Worm (Caenorhabditis elegans) whole organism, L4 larva: ENCODE data around the gene srlf-10.

Experiments
- F26F4.8 ChIP-seq: fragments of 200-800 bp; sonication (Bioruptor generic); conservative IDR thresholded peaks from 2 replicates; pipeline ENCODE4 v1.3.6; 2022; ENCODE audit warnings: missing genetic modification characterization, missing compliant biosample characterization
- F49E8.2 ChIP-seq: sonication (generic microtip); optimal IDR thresholded peaks from 2 replicates; lab custom pipeline; 2016; ENCODE audit warnings: missing compliant biosample characterization, mild to moderate bottlenecking, missing genetic modification characterization, borderline replicate concordance
- R02D3.7 ChIP-seq: fragments of 150-350 bp; sonication (generic microtip); optimal IDR thresholded peaks from 3 replicates; lab custom pipeline; 2014; ENCODE audit warnings: missing biosample characterization, missing genetic modification characterization
- T26A8.4 ChIP-seq: fragments of 200-800 bp; sonication (Bioruptor generic); IDR thresholded peaks from 2 replicates; pipeline ENCODE4 v1.3.6; 2022; ENCODE audit warnings: missing genetic modification characterization, missing compliant biosample characterization
- Y75B8A.6 ChIP-seq: fragments of 200-800 bp; sonication (Bioruptor generic); IDR thresholded peaks from 2 replicates; pipeline ENCODE4 v1.3.6; 2022; ENCODE audit warnings: missing genetic modification reagents, missing genetic modification characterization, missing compliant biosample characterization
- ZK546.5 ChIP-seq, 2 experiments: sonication (generic microtip); optimal IDR thresholded peaks; 2 replicates each; lab custom pipeline; 2017; ENCODE audit warnings: missing biosample characterization in 2 of 2, missing genetic modification characterization in 2 of 2
- attf-4 ChIP-seq: sonication (generic microtip); optimal IDR thresholded peaks from 3 replicates; lab custom pipeline; 2017; ENCODE audit warnings: missing biosample characterization, missing genetic modification characterization
- ceh-20 ChIP-seq: fragments of 200-800 bp; sonication (Bioruptor generic); IDR thresholded peaks from 2 replicates; pipeline ENCODE4 v1.3.6; 2022; ENCODE audit warnings: missing genetic modification reagents, missing genetic modification characterization, missing compliant biosample characterization
- ceh-44 ChIP-seq: fragments of 200-800 bp; sonication (Bioruptor generic); IDR thresholded peaks from 2 replicates; pipeline ENCODE4 v1.3.6; 2022; ENCODE audit warnings: missing genetic modification reagents, missing genetic modification characterization, missing compliant biosample characterization
- cey-2 ChIP-seq: sonication (generic microtip); optimal IDR thresholded peaks from 3 replicates; lab custom pipeline; 2017; ENCODE audit warnings: missing genetic modification characterization, mild to moderate bottlenecking, missing compliant biosample characterization, antibody characterized with exemption, borderline replicate concordance; ENCODE audit not compliant: insufficient read depth
- daf-16 ChIP-seq, 3 experiments: sonication (generic microtip); optimal IDR thresholded peaks; 2 replicates each; lab custom pipeline; 2016 to 2017; ENCODE audit warnings: missing genetic modification characterization in 3 of 3, missing genetic modification reagents in 3 of 3, mild to moderate bottlenecking in 2 of 3, missing compliant biosample characterization in 2 of 3, missing biosample characterization in 1 of 3, moderate library complexity in 1 of 3
- daf-19 ChIP-seq: fragments of 200-800 bp; sonication (Bioruptor generic); conservative IDR thresholded peaks from 2 replicates; pipeline ENCODE4 v1.3.6; 2022; ENCODE audit warnings: missing genetic modification characterization, missing compliant biosample characterization
- gei-8 ChIP-seq: fragments of 200-800 bp; sonication (Bioruptor generic); optimal IDR thresholded peaks from 2 replicates; lab custom pipeline; 2018; ENCODE audit warnings: mild to moderate bottlenecking, missing genetic modification characterization, missing compliant biosample characterization
- hlh-11 ChIP-seq: fragments of 200-800 bp; sonication (Bioruptor generic); optimal IDR thresholded peaks from 2 replicates; lab custom pipeline; 2018; ENCODE audit warnings: mild to moderate bottlenecking, missing genetic modification characterization, missing compliant biosample characterization
- hlh-30 ChIP-seq: sonication (generic microtip); optimal IDR thresholded peaks from 2 replicates; lab custom pipeline; 2017; ENCODE audit warnings: antibody characterized with exemption, mild to moderate bottlenecking, missing genetic modification characterization, missing compliant biosample characterization; ENCODE audit not compliant: insufficient read depth
- hmg-1.1 ChIP-seq: fragments of 200-800 bp; sonication (Bioruptor generic); IDR thresholded peaks from 2 replicates; pipeline ENCODE4 v1.3.6; 2022; ENCODE audit warnings: missing genetic modification reagents, missing genetic modification characterization, missing compliant biosample characterization
- lim-7 ChIP-seq: fragments of 200-800 bp; sonication (Bioruptor generic); IDR thresholded peaks from 2 replicates; pipeline ENCODE4 v1.3.6; 2022; ENCODE audit warnings: missing genetic modification characterization, missing compliant biosample characterization
- lin-13 ChIP-seq: fragments of 150-350 bp; optimal IDR thresholded peaks from 2 replicates; lab custom pipeline; 2014; ENCODE audit warnings: missing biosample characterization, missing genetic modification reagents, missing genetic modification characterization
- lin-29 ChIP-seq: fragments of 200-800 bp; sonication (Bioruptor generic); IDR thresholded peaks from 2 replicates; pipeline ENCODE4 v1.3.6; 2022; ENCODE audit warnings: missing genetic modification reagents, missing genetic modification characterization, missing compliant biosample characterization
- lin-38 ChIP-seq: fragments of 200-800 bp; sonication (Bioruptor generic); IDR thresholded peaks from 2 replicates; pipeline ENCODE4 v1.3.6; 2022; ENCODE audit warnings: missing genetic modification reagents, missing genetic modification characterization, missing compliant biosample characterization
- madf-5 ChIP-seq, 2 experiments: fragments of 200-800 bp; sonication (Bioruptor generic); IDR thresholded peaks; 2 replicates each; pipeline ENCODE4 v1.3.6; 2022; ENCODE audit warnings: missing compliant biosample characterization in 2 of 2, missing genetic modification characterization in 2 of 2
- mdl-1 ChIP-seq, 2 experiments: fragments of 150-350 bp in 1 of 2; sonication (generic microtip) in 1 of 2; optimal IDR thresholded peaks; 2 replicates each; lab custom pipeline; 2014 to 2017; ENCODE audit warnings: missing biosample characterization in 2 of 2, missing genetic modification characterization in 2 of 2
- mxl-3 ChIP-seq: fragments of 200-800 bp; sonication (Bioruptor generic); optimal IDR thresholded peaks from 2 replicates; lab custom pipeline; 2018; ENCODE audit warnings: mild to moderate bottlenecking, missing genetic modification characterization, missing compliant biosample characterization
- nhr-10 ChIP-seq: fragments of 150-350 bp; optimal IDR thresholded peaks from 2 replicates; lab custom pipeline; 2014; ENCODE audit warnings: missing biosample characterization, missing genetic modification characterization
- nhr-11 ChIP-seq: fragments of 150-350 bp; optimal IDR thresholded peaks from 2 replicates; lab custom pipeline; 2014; ENCODE audit warnings: missing biosample characterization, missing genetic modification characterization
- nhr-111 ChIP-seq: fragments of 200-800 bp; sonication (Bioruptor generic); optimal IDR thresholded peaks from 2 replicates; lab custom pipeline; 2018; ENCODE audit warnings: mild to moderate bottlenecking, missing genetic modification characterization, missing compliant biosample characterization
- nhr-42 ChIP-seq: fragments of 200-800 bp; sonication (Bioruptor generic); IDR thresholded peaks from 2 replicates; pipeline ENCODE4 v1.3.6; 2022; ENCODE audit warnings: missing genetic modification characterization, missing compliant biosample characterization
- pha-4 ChIP-seq, 2 experiments: fragments of 150-350 bp in 1 of 2; fragments of 200-800 bp in 1 of 2; sonication (Bioruptor generic) in 1 of 2; IDR thresholded peaks in 1 of 2; optimal IDR thresholded peaks in 1 of 2; 2 replicates each; pipeline versions ENCODE4 v1.3.6 to Lab custom; 2014 to 2022; ENCODE audit warnings: missing genetic modification characterization in 2 of 2, missing genetic modification reagents in 2 of 2, missing biosample characterization in 1 of 2, missing compliant biosample characterization in 1 of 2
- php-3 ChIP-seq: fragments of 200-800 bp; sonication (Bioruptor generic); IDR thresholded peaks from 2 replicates; pipeline ENCODE4 v1.3.6; 2022; ENCODE audit warnings: missing genetic modification reagents, missing genetic modification characterization, missing compliant biosample characterization
- sdz-12 ChIP-seq: fragments of 200-800 bp; sonication (Bioruptor generic); optimal IDR thresholded peaks from 2 replicates; lab custom pipeline; 2018; ENCODE audit warnings: mild to moderate bottlenecking, missing genetic modification characterization, missing compliant biosample characterization
- set-16 ChIP-seq: fragments of 200-800 bp; sonication (Bioruptor generic); IDR thresholded peaks from 2 replicates; pipeline ENCODE4 v1.3.6; 2022; ENCODE audit warnings: missing genetic modification reagents, missing genetic modification characterization, missing compliant biosample characterization
- spr-3 ChIP-seq: fragments of 200-800 bp; sonication (Bioruptor generic); optimal IDR thresholded peaks from 2 replicates; lab custom pipeline; 2018; ENCODE audit warnings: mild to moderate bottlenecking, missing genetic modification characterization, missing compliant biosample characterization
- unc-62 ChIP-seq, 3 experiments: fragments of 150-350 bp in 1 of 3; sonication (generic microtip); optimal IDR thresholded peaks in 2 of 3; peaks in 1 of 3; 1 replicate in 1 of 3; 2 replicates in 2 of 3; lab custom pipeline; 2014 to 2017; ENCODE audit warnings: missing biosample characterization in 3 of 3, missing genetic modification characterization in 3 of 3, missing genetic modification reagents in 3 of 3, missing genotype in 1 of 3
- zag-1 ChIP-seq: fragments of 150-350 bp; optimal IDR thresholded peaks from 2 replicates; lab custom pipeline; 2014; ENCODE audit warnings: missing biosample characterization, missing genetic modification characterization
- zfp-2 ChIP-seq: sonication (generic microtip); optimal IDR thresholded peaks from 2 replicates; lab custom pipeline; 2016; ENCODE audit warnings: mild to moderate bottlenecking, missing genetic modification characterization, missing compliant biosample characterization
- ztf-7 ChIP-seq: fragments of 150-350 bp; optimal IDR thresholded peaks from 2 replicates; lab custom pipeline; 2014; ENCODE audit warnings: missing biosample characterization, missing genetic modification characterization

The srlf-10 gene

DNA sequence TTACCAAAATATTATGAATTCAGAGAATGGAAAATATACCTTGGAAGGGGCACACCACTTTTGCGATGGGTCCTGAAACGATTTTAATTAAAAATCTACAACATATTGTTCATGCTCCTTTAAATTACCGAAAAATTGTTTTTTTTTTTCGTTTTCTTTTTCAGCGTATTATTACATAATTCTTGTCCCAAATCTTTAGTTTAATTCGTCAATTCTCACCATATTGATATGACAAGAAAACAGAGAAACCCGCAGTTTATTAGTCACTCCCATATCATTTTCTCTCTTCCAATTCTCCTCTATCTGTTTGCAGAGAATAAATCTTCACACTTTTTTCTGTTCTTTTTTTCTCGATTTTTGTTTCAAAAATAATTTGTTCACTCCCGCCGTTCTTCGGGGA, 6.7 kb upstream of the srlf-10 start, which contains the start of gene F11F1.1:
TSS of gene F11F1.1 (plus strand) at position 301 of the 400 bp plus-strand sequence.
- no peak for TF ChIP-seq zag-1
- no peak for TF ChIP-seq ztf-7
- no peak for TF ChIP-seq lin-29
- no peak for TF ChIP-seq madf-5 (GFP tag; IDR thresholded peaks at IDR 0.05; lab: Robert Waterston, UW)
- TF ChIP-seq mxl-3, result no peak
- no peak for TF ChIP-seq ceh-20 (GFP tag; lab: Robert Waterston, UW)
- TF ChIP-seq lim-7 (GFP tag; lab: Robert Waterston, UW), result no peak
- no peak for TF ChIP-seq spr-3 (GFP tag; lab: Kevin White, UChicago)
- no peak for TF ChIP-seq sdz-12 (GFP tag; lab: Kevin White, UChicago)
- no peak for TF ChIP-seq pha-4 (GFP tag; IDR thresholded peaks at IDR 0.05; lab: Robert Waterston, UW)
- TF ChIP-seq pha-4 (tag; optimal IDR thresholded peaks at IDR 0.05; lab: Kevin White, UChicago), result no peak
- no peak for TF ChIP-seq mdl-1 (tag; optimal IDR thresholded peaks at IDR 0.05; lab: Kevin White, UChicago)
- TF ChIP-seq php-3, result no peak
- TF ChIP-seq zfp-2 (tag; lab: Kevin White, UChicago), result no peak
- no peak for TF ChIP-seq lin-38 (GFP tag; lab: Robert Waterston, UW)
- no peak for TF ChIP-seq daf-19 (GFP tag; lab: Robert Waterston, UW)
- TF ChIP-seq hlh-30 (tag; lab: Kevin White, UChicago), result no peak
- TF ChIP-seq hlh-11 (tag; lab: Kevin White, UChicago), result no peak
- TF ChIP-seq nhr-11 (tag; lab: Kevin White, UChicago), result no peak
- TF ChIP-seq nhr-10 (tag; lab: Kevin White, UChicago), result no peak
- TF ChIP-seq R02D3.7, result no peak
- TF ChIP-seq, all 104 proteins: peak for 0

DNA sequence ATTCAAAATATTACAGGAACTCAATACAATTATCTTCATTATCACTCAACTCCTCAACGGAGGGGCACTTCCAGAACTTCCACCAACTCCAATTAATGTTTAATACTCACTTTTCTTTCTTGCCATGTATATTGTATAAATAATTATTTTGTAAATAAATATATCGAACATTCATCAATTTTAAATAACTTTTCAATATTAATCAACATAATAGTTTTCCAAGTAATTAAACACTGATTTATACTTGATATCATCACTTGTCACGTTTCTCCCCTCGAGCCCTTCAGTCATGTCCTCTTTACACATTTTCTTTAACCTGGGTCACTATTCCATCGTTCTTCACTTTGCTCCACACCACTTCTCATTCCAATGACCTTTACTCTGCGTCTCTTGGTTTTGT, 926 bp downstream of the srlf-10 start, which contains the start of gene mig-18:
TSS of gene mig-18 (plus strand) at position 301 of the 400 bp plus-strand sequence.
- TF ChIP-seq nhr-111 (no peak), lin-13 (no peak), F26F4.8 (no peak)

DNA sequence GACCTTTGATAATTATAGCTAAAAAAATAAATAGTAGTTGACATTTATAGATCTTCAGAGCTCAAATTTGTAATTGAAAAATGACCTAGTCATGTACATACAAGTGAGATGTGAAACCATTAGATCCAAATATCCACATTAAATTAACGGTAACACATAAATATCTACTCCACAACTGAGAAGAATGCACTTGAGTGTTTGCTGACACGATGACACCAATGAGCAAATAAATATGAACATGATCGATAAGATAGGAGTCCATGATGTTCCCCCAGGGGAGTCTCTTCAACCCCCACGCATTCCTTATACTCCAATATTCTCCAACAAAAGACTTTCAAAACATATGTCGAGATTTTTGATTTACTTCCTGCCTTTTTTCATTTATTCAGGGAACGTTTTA, 2.4 kb downstream of the srlf-10 start, which contains the start of gene ttr-52:
TSS of gene ttr-52 (plus strand) at position 301 of the 400 bp plus-strand sequence.
- no peak for TF ChIP-seq ZK546.5 (tag; optimal IDR thresholded peaks at IDR 0.05; lab: Kevin White, UChicago)
- no peak for TF ChIP-seq attf-4 (tag; lab: Kevin White, UChicago)
- no peak for TF ChIP-seq T26A8.4
- TF ChIP-seq cey-2 (tag; lab: Kevin White, UChicago), result no peak
- TF ChIP-seq ceh-44, result no peak
- no peak for TF ChIP-seq lin-38 (GFP tag; lab: Robert Waterston, UW)
- no peak for TF ChIP-seq gei-8 (GFP tag; lab: Kevin White, UChicago)
- TF ChIP-seq daf-16 (GFP tag; optimal IDR thresholded peaks at IDR 0.05; lab: Kevin White, UChicago), result no peak
- no peak for TF ChIP-seq daf-16 (tag; optimal IDR thresholded peaks at IDR 0.05; lab: Kevin White, UChicago)
- TF ChIP-seq set-16, result no peak
- no peak for TF ChIP-seq nhr-42
- no peak for TF ChIP-seq F49E8.2 (tag; lab: Kevin White, UChicago)
- no peak for TF ChIP-seq hmg-1.1 (GFP tag; lab: Robert Waterston, UW)
- no peak for TF ChIP-seq Y75B8A.6 (GFP tag; lab: Robert Waterston, UW)
- TF ChIP-seq, all 104 proteins: peak for 0

DNA sequence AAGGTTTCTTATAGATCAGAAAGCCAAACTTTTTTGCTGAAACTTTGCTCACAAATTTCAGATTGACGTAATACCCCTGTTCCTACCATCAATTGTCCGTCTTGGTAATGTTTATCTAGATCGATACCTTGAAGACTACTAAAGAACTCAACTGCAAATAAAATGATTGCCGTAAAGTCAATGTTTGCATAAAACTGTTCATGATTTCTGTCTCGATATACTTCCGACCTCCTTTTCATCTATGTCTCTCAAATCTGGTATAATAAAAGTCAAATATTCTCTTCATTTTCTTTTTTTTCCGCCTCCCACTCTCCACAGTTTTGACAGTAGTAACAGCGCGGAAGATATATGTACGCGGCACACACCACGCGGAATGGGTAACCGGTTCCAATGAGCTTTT, 3.5 kb downstream of the srlf-10 start, which contains the start of gene nas-1:
TSS of gene nas-1 (plus strand) at position 301 of the 400 bp plus-strand sequence.
- TF ChIP-seq unc-62 (GFP tag; optimal IDR thresholded peaks at IDR 0.05 in 1 of 2; lab: Kevin White, UChicago) (peak in 1 of 2 experiments; percentile 31), unc-62 (tag; optimal IDR thresholded peaks at IDR 0.05; lab: Kevin White, UChicago) (no peak), T26A8.4 (no peak)
